Worm (Caenorhabditis elegans) whole organism, late embryonic: Measurements from ENCODE around the gene pam-1.

ENCODE experiments used
- C38D4.7 ChIP-seq: fragments of 200-800 bp; sonication (Bioruptor generic); optimal IDR thresholded peaks from 2 replicates; lab custom pipeline; 2018; ENCODE audit warnings: mild to moderate bottlenecking, missing genetic modification characterization, moderate library complexity, missing compliant biosample characterization
- ceh-22 ChIP-seq: sonication (generic microtip); optimal IDR thresholded peaks from 2 replicates; lab custom pipeline; 2017; ENCODE audit warnings: missing biosample characterization, missing genetic modification characterization
- dmd-4 ChIP-seq: sonication (generic microtip); optimal IDR thresholded peaks from 2 replicates; lab custom pipeline; 2016; ENCODE audit warnings: borderline replicate concordance, missing genetic modification characterization, missing compliant biosample characterization
- eyg-1 ChIP-seq: sonication (generic microtip); optimal IDR thresholded peaks from 2 replicates; lab custom pipeline; 2016; ENCODE audit warnings: missing genotype, missing genetic modification characterization, missing compliant biosample characterization
- gmeb-2 ChIP-seq: sonication (generic microtip); optimal IDR thresholded peaks from 2 replicates; lab custom pipeline; 2016; ENCODE audit warnings: missing genetic modification characterization, inconsistent platforms, missing compliant biosample characterization
- mec-3 ChIP-seq: sonication (generic microtip); optimal IDR thresholded peaks from 2 replicates; lab custom pipeline; 2016; ENCODE audit warnings: borderline replicate concordance, missing genetic modification characterization, missing compliant biosample characterization
- nfya-1 ChIP-seq: sonication (generic microtip); optimal IDR thresholded peaks from 2 replicates; lab custom pipeline; 2017; ENCODE audit warnings: missing genetic modification characterization, mild to moderate bottlenecking, missing compliant biosample characterization, antibody characterized with exemption, moderate library complexity
- nhr-11 ChIP-seq: fragments of 150-350 bp; optimal IDR thresholded peaks from 2 replicates; lab custom pipeline; 2014; ENCODE audit warnings: missing biosample characterization, missing genetic modification characterization
- pha-4 ChIP-seq: fragments of 150-350 bp; optimal IDR thresholded peaks from 2 replicates; lab custom pipeline; 2018; ENCODE audit warnings: missing biosample characterization, missing genetic modification reagents, missing genetic modification characterization
- pqm-1 ChIP-seq: sonication (generic microtip); optimal IDR thresholded peaks from 2 replicates; lab custom pipeline; 2016; ENCODE audit warnings: missing genetic modification characterization, missing compliant biosample characterization
- tbx-7 ChIP-seq: sonication (generic microtip); optimal IDR thresholded peaks from 2 replicates; lab custom pipeline; 2016; ENCODE audit warnings: missing genotype, missing genetic modification characterization, missing compliant biosample characterization

DNA sequence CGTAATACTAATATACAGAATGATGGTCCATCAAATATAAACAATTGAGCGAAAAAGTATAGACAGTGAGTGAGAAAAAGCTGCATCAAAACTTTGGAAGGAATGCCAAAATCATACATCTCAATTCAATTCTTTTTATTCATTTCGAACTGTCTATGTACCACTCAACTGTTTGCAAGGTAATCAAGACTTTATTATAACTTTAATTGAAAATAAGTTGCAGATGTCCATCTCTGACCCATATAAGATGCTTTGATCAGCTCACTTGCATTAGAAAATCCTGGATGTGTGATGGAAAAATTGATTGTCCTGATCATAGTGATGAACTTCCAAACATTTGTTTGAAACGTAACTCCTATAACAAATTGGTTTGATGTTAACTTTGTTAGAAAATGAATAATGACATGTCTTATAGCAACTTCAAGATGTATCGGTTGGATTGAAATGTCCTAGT lies 17.0 kb upstream of the pam-1 start, which contains the start of gene F32E10.8:
- TF ChIP-seq eyg-1 (tag; lab: Kevin White, UChicago) (no peak), dmd-4 (no peak), pha-4 (no peak), C38D4.7 (GFP tag; lab: Kevin White, UChicago) (no peak), tbx-7 (tag; lab: Kevin White, UChicago) (no peak), gmeb-2 (tag; lab: Kevin White, UChicago) (no peak), nfya-1 (tag; lab: Kevin White, UChicago) (no peak), mec-3 (tag; lab: Kevin White, UChicago) (no peak), pqm-1 (no peak), nhr-11 (tag; lab: Kevin White, UChicago) (no peak), ceh-22 (tag; lab: Kevin White, UChicago) (no peak)
